Fruit fly (Drosophila melanogaster) whole organism, prepupa: Measurements from ENCODE around the gene Nf-YB.

Experiments used
- CG15336 ChIP-seq: fragments of 200-800 bp; sonication (Bioruptor generic); IDR thresholded peaks from 2 replicates; pipeline ENCODE4 v1.3.6; 2022; ENCODE audit warnings: missing biosample characterization, missing genetic modification characterization
- Gug ChIP-seq: fragments of 200-800 bp; sonication (Bioruptor generic); IDR thresholded peaks from 2 replicates; pipeline ENCODE4 v1.3.6; 2022; ENCODE audit warnings: missing biosample characterization, missing genetic modification characterization
- Hr39 ChIP-seq: fragments of 200-800 bp; sonication (Bioruptor generic); optimal IDR thresholded peaks from 2 replicates; lab custom pipeline; 2016; ENCODE audit warnings: missing biosample characterization, missing genetic modification characterization

DNA sequence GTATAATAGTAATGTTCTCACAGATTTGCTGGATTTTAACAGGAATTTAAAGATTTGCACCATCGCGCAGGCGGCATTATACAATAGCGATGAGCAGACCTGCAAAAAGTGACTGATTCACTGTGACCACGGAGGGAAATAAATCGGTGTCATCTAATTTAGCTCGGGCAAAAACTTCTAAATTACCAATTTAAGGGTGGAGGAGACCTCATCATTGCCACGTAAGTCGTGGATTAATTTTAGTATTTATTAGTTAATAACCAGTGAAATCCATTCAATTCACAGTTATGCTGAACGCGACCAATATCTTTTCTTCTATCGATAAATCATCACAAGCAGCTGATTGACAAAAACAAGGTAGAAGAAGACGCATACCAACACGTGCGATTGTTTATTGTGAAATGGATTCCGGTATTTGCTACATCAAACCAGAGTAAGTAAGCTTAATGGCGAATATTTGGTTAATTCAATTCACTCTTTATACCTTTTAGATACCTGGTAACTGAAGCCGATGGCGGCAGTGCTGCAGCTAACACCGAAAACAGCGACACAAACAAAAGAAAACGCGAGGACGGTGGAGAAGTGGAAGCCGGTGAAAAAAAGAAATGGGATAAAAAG is 22.8 kb downstream of the Nf-YB start, which contains the start of the genes CG10628 and Dus3:
- TF ChIP-seq Hr39 (GFP tag; lab: Kevin White, UChicago), result peak; percentile 93
- peak; percentile 92 for TF ChIP-seq Gug (GFP tag; lab: Robert Waterston, UW)
- peak; percentile 85 for TF ChIP-seq CG15336 (GFP tag; lab: Robert Waterston, UW)
